Worm (Caenorhabditis elegans): ENCODE data around the gene nas-33.

The nas-33 gene

DNA sequence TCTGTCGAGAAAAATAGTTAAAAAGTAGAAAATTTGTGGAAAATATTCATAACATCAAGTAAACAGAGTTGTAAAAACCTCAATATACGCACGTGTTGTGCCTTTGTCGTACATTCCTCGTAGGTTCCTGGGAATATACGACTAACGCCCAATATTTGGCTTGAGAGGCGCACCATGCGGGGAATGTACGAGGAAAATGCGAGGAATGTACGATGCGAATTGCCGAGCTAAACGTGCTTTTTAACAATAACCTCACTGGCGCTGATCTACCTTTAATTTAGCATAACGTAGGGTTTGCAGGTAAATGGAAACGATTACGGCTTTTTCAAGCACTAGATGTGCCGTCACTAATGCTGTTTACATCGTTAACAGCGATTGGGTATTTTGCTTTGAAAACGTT lies 13.4 kb upstream of the nas-33 start, which contains the start of gene C15B12.9:
C15B12.9 (plus strand) TSS at position 301 of the 400 bp plus-strand sequence.
- TF ChIP-seq sem-4 (tag; optimal IDR thresholded peaks at IDR 0.05) (no peak), nhr-10 (tag; optimal IDR thresholded peaks at IDR 0.05) (no peak), skn-1 (tag; optimal IDR thresholded peaks at IDR 0.05) (no peak), nhr-237 (tag; optimal IDR thresholded peaks at IDR 0.05) (no peak), gmeb-1 (tag; optimal IDR thresholded peaks at IDR 0.05) (no peak), fos-1 (tag; optimal IDR thresholded peaks at IDR 0.05) (no peak), ceh-16 (tag; optimal IDR thresholded peaks at IDR 0.05) (no peak), C34F6.9 (tag; optimal IDR thresholded peaks at IDR 0.05) (no peak), ZK546.5 (tag; optimal IDR thresholded peaks at IDR 0.05) (no peak), zag-1 (tag; optimal IDR thresholded peaks at IDR 0.05) (no peak)

DNA sequence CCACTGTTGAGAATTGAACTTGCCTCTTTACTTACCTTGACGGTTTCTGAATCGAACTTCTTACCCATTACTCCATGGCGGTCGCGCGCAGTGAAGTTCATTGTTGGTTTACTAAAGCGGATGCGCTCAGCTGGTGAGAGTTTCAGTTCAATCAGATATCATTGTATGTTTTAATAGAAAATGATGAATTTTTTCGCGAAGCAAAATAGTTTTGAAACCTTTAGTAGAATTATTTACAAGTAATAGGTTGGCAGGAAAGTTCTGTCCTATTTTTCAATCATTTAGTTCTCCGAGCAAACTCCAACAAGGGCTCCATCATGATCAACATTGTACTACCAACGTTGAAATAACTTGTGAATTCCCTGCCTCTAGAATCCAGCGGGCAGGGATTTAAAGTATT lies 12.4 kb upstream of the nas-33 start, which contains the start of gene C15B12.3:
C15B12.3 (minus strand) TSS at position 101 of the 400 bp plus-strand sequence.
- TF ChIP-seq lsy-2 (tag; optimal IDR thresholded peaks at IDR 0.05): no peak
- TF ChIP-seq lin-13 (GFP tag; optimal IDR thresholded peaks at IDR 0.05): no peak
- TF ChIP-seq ztf-11 (tag; optimal IDR thresholded peaks at IDR 0.05): no peak
- no peak for TF ChIP-seq nhr-12 (tag; optimal IDR thresholded peaks at IDR 0.05)

DNA sequence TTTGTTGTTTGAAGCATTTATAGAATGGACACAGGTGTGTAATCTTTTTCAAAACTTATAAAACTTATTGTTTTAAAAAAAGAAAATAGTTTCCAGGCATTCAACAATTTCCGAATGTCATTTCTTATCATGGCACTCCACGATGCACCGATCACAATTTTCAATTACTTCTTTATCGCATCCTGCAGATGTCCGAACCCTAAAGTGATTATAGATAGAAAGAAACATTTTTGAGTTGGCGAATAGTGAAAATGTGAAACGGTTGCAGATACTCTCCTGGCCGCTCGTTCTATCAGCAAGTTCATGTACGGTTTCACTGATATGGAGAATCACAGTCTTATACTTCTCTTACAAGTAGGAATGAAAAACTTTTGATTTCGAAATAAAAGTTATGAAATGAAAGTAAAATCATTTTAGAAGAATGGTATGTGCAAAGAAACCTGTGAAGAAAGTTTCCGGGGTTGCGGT lies 8.0 kb upstream of the nas-33 start, which contains the start of gene C15B12.2:
C15B12.2 (plus strand) TSS at position 418 of the 468 bp plus-strand sequence.
- TF ChIP-seq egl-27 (tag; optimal IDR thresholded peaks at IDR 0.05) (no peak), nhr-129 (tag; optimal IDR thresholded peaks at IDR 0.05) (no peak), nhr-77 (tag; optimal IDR thresholded peaks at IDR 0.05) (no peak), nhr-23 (tag; optimal IDR thresholded peaks at IDR 0.05) (no peak), zag-1 (tag; optimal IDR thresholded peaks at IDR 0.05) (no peak), skn-1 (tag; optimal IDR thresholded peaks at IDR 0.05) (no peak), fos-1 (tag; optimal IDR thresholded peaks at IDR 0.05) (peak; percentile 71), peb-1 (tag; optimal IDR thresholded peaks at IDR 0.05) (no peak), C34F6.9 (tag; optimal IDR thresholded peaks at IDR 0.05) (no peak), nhr-10 (tag; optimal IDR thresholded peaks at IDR 0.05) (no peak), blmp-1 (tag; optimal IDR thresholded peaks at IDR 0.05; ENCODE audit: insufficient read depth) (no peak), mab-5 (tag; optimal IDR thresholded peaks at IDR 0.05) (no peak), crh-2 (tag; optimal IDR thresholded peaks at IDR 0.05) (peak; percentile 31), sma-9 (GFP tag; optimal IDR thresholded peaks at IDR 0.05) (peak; percentile 46), sma-9 (tag; optimal IDR thresholded peaks at IDR 0.05) (no peak), alr-1 (tag; optimal IDR thresholded peaks at IDR 0.05) (no peak), unc-62 (GFP tag; optimal IDR thresholded peaks at IDR 0.05) (no peak), sem-4 (tag; optimal IDR thresholded peaks at IDR 0.05) (no peak), ceh-16 (tag; optimal IDR thresholded peaks at IDR 0.05) (no peak), lin-13 (GFP tag; optimal IDR thresholded peaks at IDR 0.05) (no peak), R02D3.7 (tag; optimal IDR thresholded peaks at IDR 0.05) (no peak), snpc-4 (tag; optimal IDR thresholded peaks at IDR 0.05) (no peak)

DNA sequence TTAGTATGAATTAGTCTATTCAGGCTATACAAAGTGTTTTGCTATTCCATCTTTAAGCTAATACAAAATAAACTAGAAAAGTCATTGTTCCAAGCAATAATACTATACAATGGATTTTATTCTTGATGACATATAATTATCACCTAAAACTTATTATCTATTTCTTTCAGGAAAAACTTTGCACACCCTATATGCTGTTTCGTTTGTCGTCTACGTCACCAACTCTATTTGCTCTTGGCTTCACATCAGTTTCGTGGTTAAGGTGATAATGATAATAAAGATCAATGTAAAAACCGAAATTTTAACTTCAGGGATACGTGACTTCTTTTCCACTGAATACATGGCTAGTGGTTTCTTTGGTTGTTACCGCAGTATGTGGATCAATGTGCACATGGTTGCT lies 7.4 kb upstream of the nas-33 start:
- TF ChIP-seq sma-9 (GFP tag; optimal IDR thresholded peaks at IDR 0.05) (peak; percentile 34), sma-9 (tag; optimal IDR thresholded peaks at IDR 0.05) (no peak), F13H6.1 (tag; optimal IDR thresholded peaks at IDR 0.05) (no peak), fos-1 (tag; optimal IDR thresholded peaks at IDR 0.05) (peak; percentile 55)

DNA sequence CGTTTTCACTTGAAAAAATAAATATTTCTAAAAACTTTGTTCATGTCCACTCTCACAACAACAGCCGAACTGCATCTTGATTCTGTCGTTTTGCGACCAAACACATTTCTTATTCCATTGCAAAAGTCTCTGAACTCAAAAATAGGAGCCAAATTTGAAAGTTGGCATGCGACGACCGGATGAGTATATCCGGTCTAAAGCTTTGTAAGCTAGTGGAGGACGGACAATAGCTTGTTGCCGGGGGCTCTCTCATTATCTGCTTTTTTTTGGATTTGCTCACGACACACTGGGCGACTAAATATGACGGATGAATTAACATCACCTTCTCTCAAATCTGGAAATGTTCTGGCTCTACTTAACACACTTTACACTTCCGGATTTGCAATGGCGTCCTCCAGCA lies 6.7 kb upstream of the nas-33 start, which contains the start of gene K04E7.1:
K04E7.1 (plus strand) TSS at position 301 of the 400 bp plus-strand sequence.
- TF ChIP-seq C34F6.9 (tag; optimal IDR thresholded peaks at IDR 0.05) (no peak), lin-13 (GFP tag; optimal IDR thresholded peaks at IDR 0.05) (no peak), nhr-12 (tag; optimal IDR thresholded peaks at IDR 0.05) (no peak), nhr-11 (tag; optimal IDR thresholded peaks at IDR 0.05) (no peak), unc-39 (tag; optimal IDR thresholded peaks at IDR 0.05) (no peak), nhr-77 (tag; optimal IDR thresholded peaks at IDR 0.05) (no peak), sem-4 (tag; optimal IDR thresholded peaks at IDR 0.05) (no peak), nhr-10 (tag; optimal IDR thresholded peaks at IDR 0.05) (no peak), Y55F3AM.14 (GFP tag; optimal IDR thresholded peaks at IDR 0.05) (no peak), unc-62 (GFP tag; optimal IDR thresholded peaks at IDR 0.05) (no peak), nhr-23 (tag; optimal IDR thresholded peaks at IDR 0.05) (no peak), dmd-4 (tag; optimal IDR thresholded peaks at IDR 0.05) (no peak), mdl-1 (tag; optimal IDR thresholded peaks at IDR 0.05) (no peak), ztf-11 (tag; optimal IDR thresholded peaks at IDR 0.05) (no peak), ZK546.5 (tag; optimal IDR thresholded peaks at IDR 0.05) (no peak)
